Worm (Caenorhabditis elegans) whole organism, L1 larva: ENCODE measurements around the gene C03G6.6.

ENCODE experiments used
- elt-3 ChIP-seq, 6 experiments: fragments of 150-350 bp in 1 of 6; sonication (generic microtip); optimal IDR thresholded peaks; 2 replicates each; lab custom pipeline; 2017 to 2018; ENCODE audit warnings: missing biosample characterization in 6 of 6, missing genetic modification characterization in 6 of 6, inconsistent platforms in 1 of 6
- nhr-237 ChIP-seq: fragments of 150-350 bp; optimal IDR thresholded peaks from 2 replicates; lab custom pipeline; 2014; ENCODE audit warnings: missing biosample characterization, missing genetic modification characterization
- nhr-77 ChIP-seq: fragments of 150-350 bp; optimal IDR thresholded peaks from 2 replicates; lab custom pipeline; 2014; ENCODE audit warnings: missing biosample characterization, missing genetic modification characterization

- TF ChIP-seq elt-3 (tag; optimal IDR thresholded peaks at IDR 0.05; lab: Kevin White, UChicago): no peak
- TF ChIP-seq nhr-77 (tag; lab: Kevin White, UChicago): no peak
- no peak for TF ChIP-seq nhr-237 (tag; lab: Kevin White, UChicago)
These were observed 45.1 kb downstream of the C03G6.6 start, which contains the start of gene srj-13 for ce11 chrV:7402355-7402754.
